Worm (Caenorhabditis elegans) whole organism, mixed stage, embryonic: Measurements from ENCODE around the gene npr-13.

Experiments used
- ceh-43 ChIP-seq: fragments of 200-800 bp; sonication (Bioruptor generic); optimal IDR thresholded peaks from 2 replicates; lab custom pipeline; 2018; ENCODE audit warnings: mild to moderate bottlenecking, missing genetic modification characterization, moderate library complexity, missing compliant biosample characterization
- elt-3 ChIP-seq: fragments of 150-350 bp; optimal IDR thresholded peaks from 2 replicates; lab custom pipeline; 2014; ENCODE audit warnings: missing biosample characterization, missing genetic modification characterization
- lin-32 ChIP-seq: fragments of 200-800 bp; sonication (Bioruptor generic); optimal IDR thresholded peaks from 2 replicates; lab custom pipeline; 2018; ENCODE audit warnings: mild to moderate bottlenecking, missing genetic modification characterization, missing compliant biosample characterization
- lsy-2 ChIP-seq: fragments of 150-350 bp; optimal IDR thresholded peaks from 2 replicates; lab custom pipeline; 2014; ENCODE audit warnings: missing biosample characterization, missing genetic modification characterization
- mab-5 ChIP-seq: fragments of 150-350 bp; optimal IDR thresholded peaks from 2 replicates; lab custom pipeline; 2014; ENCODE audit warnings: missing biosample characterization, missing genetic modification characterization
- mls-2 ChIP-seq: sonication (generic microtip); optimal IDR thresholded peaks from 2 replicates; lab custom pipeline; 2016; ENCODE audit warnings: mild to moderate bottlenecking, missing genetic modification characterization, moderate library complexity, missing compliant biosample characterization
- nhr-12 ChIP-seq: fragments of 150-350 bp; optimal IDR thresholded peaks from 2 replicates; lab custom pipeline; 2014; ENCODE audit warnings: missing biosample characterization, missing genetic modification characterization
- nhr-237 ChIP-seq: fragments of 150-350 bp; optimal IDR thresholded peaks from 2 replicates; lab custom pipeline; 2014; ENCODE audit warnings: missing biosample characterization, missing genetic modification characterization
- nhr-76 ChIP-seq: sonication (generic microtip); optimal IDR thresholded peaks from 2 replicates; lab custom pipeline; 2017; ENCODE audit warnings: missing biosample characterization, missing genetic modification characterization
- snpc-4 ChIP-seq: fragments of 150-350 bp; optimal IDR thresholded peaks from 2 replicates; lab custom pipeline; 2014; ENCODE audit warnings: missing biosample characterization, missing genetic modification characterization
- unc-39 ChIP-seq: fragments of 150-350 bp; optimal IDR thresholded peaks from 2 replicates; lab custom pipeline; 2014; ENCODE audit warnings: missing biosample characterization, missing genetic modification characterization
- unc-62 ChIP-seq: fragments of 150-350 bp; optimal IDR thresholded peaks from 2 replicates; lab custom pipeline; 2014; ENCODE audit warnings: missing biosample characterization, missing genetic modification reagents, missing genetic modification characterization

DNA sequence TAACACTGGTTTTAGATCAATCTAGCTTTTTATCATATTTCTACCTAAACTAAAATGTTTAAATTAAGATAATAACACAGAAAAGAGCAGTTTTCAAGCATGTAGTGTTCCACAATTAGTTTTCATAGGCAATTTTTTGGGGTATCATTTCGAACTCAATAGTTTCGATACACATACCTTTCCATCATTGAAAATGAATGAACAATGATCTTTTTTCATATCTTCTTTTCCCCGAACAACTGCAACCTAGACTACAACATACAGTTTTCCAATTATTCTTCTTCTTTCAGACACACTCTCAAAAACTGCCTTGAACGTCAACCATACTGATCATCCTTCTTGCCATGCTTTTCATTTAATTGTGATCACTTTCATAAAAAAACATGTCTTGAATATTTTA is 34.3 kb downstream of the npr-13 start, which contains the start of gene W06A7.4:
- TF ChIP-seq unc-62, result no peak
- no peak for TF ChIP-seq unc-39 (tag; lab: Kevin White, UChicago)
- no peak for TF ChIP-seq lin-32 (GFP tag; lab: Kevin White, UChicago)
- TF ChIP-seq nhr-12 (tag; lab: Kevin White, UChicago), result no peak
- no peak for TF ChIP-seq mab-5
- TF ChIP-seq nhr-76, result no peak
- no peak for TF ChIP-seq lsy-2
- TF ChIP-seq nhr-237 (tag; lab: Kevin White, UChicago), result no peak
- TF ChIP-seq ceh-43 (GFP tag; lab: Kevin White, UChicago), result no peak
- no peak for TF ChIP-seq snpc-4 (tag; lab: Kevin White, UChicago)
- no peak for TF ChIP-seq elt-3
- no peak for TF ChIP-seq mls-2 (tag; lab: Kevin White, UChicago)
